Fruit fly (Drosophila melanogaster) whole organism, prepupa: Measurements from ENCODE around the gene CG45002.

Experiments
- Blimp-1 ChIP-seq: fragments of 200-800 bp; sonication (Bioruptor generic); optimal IDR thresholded peaks from 3 replicates; lab custom pipeline; 2017; ENCODE audit warnings: missing biosample characterization, missing genetic modification characterization, mild to moderate bottlenecking, moderate library complexity, missing genetic modification reagents
- CG10669 ChIP-seq: fragments of 200-800 bp; sonication (Bioruptor generic); optimal IDR thresholded peaks from 3 replicates; lab custom pipeline; 2018; ENCODE audit warnings: missing biosample characterization, mild to moderate bottlenecking, missing genetic modification characterization, moderate library complexity
- CG11902 ChIP-seq: fragments of 200-800 bp; sonication (Bioruptor generic); optimal IDR thresholded peaks from 3 replicates; lab custom pipeline; 2016; ENCODE audit warnings: missing biosample characterization, missing genetic modification characterization
- CG15336 ChIP-seq: fragments of 200-800 bp; sonication (Bioruptor generic); IDR thresholded peaks from 2 replicates; pipeline ENCODE4 v1.3.6; 2022; ENCODE audit warnings: missing biosample characterization, missing genetic modification characterization
- CG3032 ChIP-seq: fragments of 200-800 bp; optimal IDR thresholded peaks from 2 replicates; lab custom pipeline; 2019; ENCODE audit warnings: missing biosample characterization, mild to moderate bottlenecking, missing genetic modification characterization, moderate library complexity
- CG31627 ChIP-seq: fragments of 200-800 bp; sonication (Bioruptor generic); optimal IDR thresholded peaks from 3 replicates; lab custom pipeline; 2016; ENCODE audit warnings: missing biosample characterization, missing genetic modification characterization
- CG34406 ChIP-seq: fragments of 200-800 bp; sonication (Bioruptor generic); optimal IDR thresholded peaks from 3 replicates; lab custom pipeline; 2016; ENCODE audit warnings: missing biosample characterization, missing genetic modification characterization
- CG3919 ChIP-seq: fragments of 200-800 bp; sonication (Bioruptor generic); optimal IDR thresholded peaks from 3 replicates; lab custom pipeline; 2016; ENCODE audit warnings: missing biosample characterization, missing genetic modification characterization
- CG6163 ChIP-seq: fragments of 200-800 bp; sonication (Bioruptor generic); IDR thresholded peaks from 3 replicates; pipeline ENCODE4 v1.3.6; 2022; ENCODE audit warnings: missing biosample characterization, missing genetic modification characterization
- CG6808 ChIP-seq: fragments of 200-800 bp; sonication (Bioruptor generic); optimal IDR thresholded peaks from 3 replicates; lab custom pipeline; 2017; ENCODE audit warnings: missing biosample characterization, missing genetic modification characterization, mild to moderate bottlenecking, moderate library complexity, missing genetic modification reagents
- CG6854 ChIP-seq: fragments of 200-800 bp; sonication (Bioruptor generic); optimal IDR thresholded peaks from 2 replicates; lab custom pipeline; 2017; ENCODE audit warnings: missing biosample characterization, mild to moderate bottlenecking, missing genetic modification characterization
- CG8119 ChIP-seq: fragments of 200-800 bp; sonication (Bioruptor generic); IDR thresholded peaks from 3 replicates; pipeline ENCODE4 v1.3.6; 2022; ENCODE audit warnings: missing biosample characterization, missing genetic modification characterization
- CG9139 ChIP-seq: fragments of 200-800 bp; sonication (Bioruptor generic); optimal IDR thresholded peaks from 3 replicates; lab custom pipeline; 2017; ENCODE audit warnings: missing biosample characterization, mild to moderate bottlenecking, missing genetic modification characterization
- Eip78C ChIP-seq: fragments of 200-800 bp; sonication (Bioruptor generic); peaks from one replicate; lab custom pipeline; 2016; ENCODE audit warnings: missing biosample characterization, missing genetic modification characterization
- Ets21C ChIP-seq: fragments of 200-800 bp; sonication (Bioruptor generic); optimal IDR thresholded peaks from 3 replicates; lab custom pipeline; 2016; ENCODE audit warnings: missing biosample characterization, missing genetic modification characterization
- Lpt ChIP-seq: fragments of 200-800 bp; sonication (Bioruptor generic); optimal IDR thresholded peaks from 3 replicates; lab custom pipeline; 2016; ENCODE audit warnings: missing biosample characterization, missing genetic modification characterization
- OdsH ChIP-seq: fragments of 200-800 bp; sonication (Bioruptor generic); optimal IDR thresholded peaks from 3 replicates; lab custom pipeline; 2016; ENCODE audit warnings: missing biosample characterization, missing genetic modification characterization
- Sox102F ChIP-seq: fragments of 200-800 bp; sonication (Bioruptor generic); optimal IDR thresholded peaks from 2 replicates; lab custom pipeline; 2016; ENCODE audit warnings: missing biosample characterization, mild to moderate bottlenecking, missing genetic modification characterization
- Sox14 ChIP-seq: fragments of 200-800 bp; sonication (Bioruptor generic); optimal IDR thresholded peaks from 3 replicates; lab custom pipeline; 2016; ENCODE audit warnings: missing biosample characterization, missing genetic modification characterization
- Sox15 ChIP-seq: fragments of 200-800 bp; sonication (Bioruptor generic); optimal IDR thresholded peaks from 3 replicates; lab custom pipeline; 2016; ENCODE audit warnings: missing biosample characterization, missing genetic modification characterization
- achi ChIP-seq: fragments of 200-800 bp; sonication (Bioruptor generic); optimal IDR thresholded peaks from 3 replicates; lab custom pipeline; 2016; ENCODE audit warnings: missing biosample characterization, missing genetic modification characterization
- acj6 ChIP-seq: fragments of 200-800 bp; sonication (Bioruptor generic); optimal IDR thresholded peaks from 3 replicates; lab custom pipeline; 2016; ENCODE audit warnings: missing biosample characterization, missing genetic modification characterization
- cyc ChIP-seq: fragments of 200-800 bp; sonication (Bioruptor generic); optimal IDR thresholded peaks from 3 replicates; lab custom pipeline; 2016; ENCODE audit warnings: missing biosample characterization, missing genetic modification characterization
- dac ChIP-seq: fragments of 200-800 bp; sonication (Bioruptor generic); optimal IDR thresholded peaks from 2 replicates; lab custom pipeline; 2017; ENCODE audit warnings: missing biosample characterization, mild to moderate bottlenecking, missing genetic modification characterization
- dsx ChIP-seq: fragments of 200-800 bp; optimal IDR thresholded peaks from 3 replicates; lab custom pipeline; 2019; ENCODE audit warnings: missing biosample characterization, mild to moderate bottlenecking, missing genetic modification characterization, moderate library complexity; ENCODE audit not compliant: poor library complexity, severe bottlenecking
- esn ChIP-seq: fragments of 200-800 bp; sonication (Bioruptor generic); optimal IDR thresholded peaks from 2 replicates; lab custom pipeline; 2016; ENCODE audit warnings: missing biosample characterization, mild to moderate bottlenecking, missing genetic modification characterization, moderate library complexity
- fkh ChIP-seq: fragments of 200-800 bp; sonication (Bioruptor generic); optimal IDR thresholded peaks from 3 replicates; lab custom pipeline; 2017; ENCODE audit warnings: missing biosample characterization, mild to moderate bottlenecking, missing genetic modification characterization, moderate library complexity
- net ChIP-seq: fragments of 200-800 bp; sonication (Bioruptor generic); optimal IDR thresholded peaks from 3 replicates; lab custom pipeline; 2016; ENCODE audit warnings: missing biosample characterization, missing genetic modification characterization
- pdm3 ChIP-seq: fragments of 200-800 bp; sonication (Bioruptor generic); optimal IDR thresholded peaks from 3 replicates; lab custom pipeline; 2016; ENCODE audit warnings: missing biosample characterization, missing genetic modification characterization
- spab ChIP-seq: fragments of 200-800 bp; sonication (Bioruptor generic); optimal IDR thresholded peaks from 2 replicates; lab custom pipeline; 2017; ENCODE audit warnings: missing biosample characterization, mild to moderate bottlenecking, missing genetic modification characterization, missing genetic modification reagents
- ss ChIP-seq, 2 experiments: fragments of 200-800 bp; sonication (Bioruptor generic); optimal IDR thresholded peaks; 2 replicates in 1 of 2; 3 replicates in 1 of 2; lab custom pipeline; 2017 to 2018; ENCODE audit warnings: mild to moderate bottlenecking in 2 of 2, missing biosample characterization in 2 of 2, missing genetic modification characterization in 2 of 2, moderate library complexity in 1 of 2
- svp ChIP-seq: fragments of 200-800 bp; sonication (Bioruptor generic); peaks from one replicate; lab custom pipeline; 2016; ENCODE audit warnings: missing biosample characterization, missing genetic modification characterization
- vri ChIP-seq: fragments of 200-800 bp; sonication (Bioruptor generic); optimal IDR thresholded peaks from 3 replicates; lab custom pipeline; 2016; ENCODE audit warnings: missing biosample characterization, mild to moderate bottlenecking, missing genetic modification characterization

The CG45002 gene

DNA sequence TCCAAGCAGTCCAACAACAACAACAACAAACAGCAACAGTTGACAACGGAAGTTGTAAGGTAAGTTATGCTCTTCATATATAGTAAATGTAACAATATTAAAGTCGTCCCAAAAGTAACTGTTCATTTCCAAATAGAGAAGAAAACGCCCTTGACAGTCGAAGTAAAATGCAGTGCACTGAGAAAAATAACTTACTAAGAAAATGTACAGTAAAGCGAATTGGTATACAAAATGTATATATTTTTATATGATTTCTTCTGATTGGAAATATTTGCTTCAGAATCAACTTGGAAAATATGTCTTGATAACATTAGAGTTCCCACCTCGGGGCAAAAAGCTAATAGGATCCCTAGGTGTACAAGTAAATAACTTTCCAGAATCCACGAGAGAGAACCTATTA is 41.5 kb upstream of the CG45002 start (continued):
- TF ChIP-seq CG6163 (GFP tag; lab: Robert Waterston, UW) (no peak), CG11902 (GFP tag; lab: Kevin White, UChicago) (no peak), dac (no peak), CG3032 (tag; lab: Kevin White, UChicago) (no peak), Ets21C (no peak), CG31627 (GFP tag; lab: Kevin White, UChicago) (no peak), CG9139 (GFP tag; lab: Kevin White, UChicago) (no peak), CG3919 (no peak), Sox14 (GFP tag; lab: Kevin White, UChicago) (no peak), esn (GFP tag; lab: Kevin White, UChicago) (peak; percentile 26), acj6 (no peak), achi (no peak), CG15336 (GFP tag; lab: Robert Waterston, UW) (no peak), CG10669 (no peak), CG34406 (GFP tag; lab: Kevin White, UChicago) (no peak), OdsH (no peak), net (GFP tag; lab: Kevin White, UChicago) (no peak)

dm6 chrX:17107401-17107916 is 40.9 kb upstream of the CG45002 start, which contains the start of gene CG5004:
CG5004 (plus strand) TSS chrX:17107582.
- TF ChIP-seq achi: peak; percentile 31
- peak; percentile 52 to 55 for TF ChIP-seq ss (GFP tag; optimal IDR thresholded peaks at IDR 0.05; lab: Kevin White, UChicago)
- peak; percentile 3 for TF ChIP-seq Sox102F (GFP tag; lab: Kevin White, UChicago)
- TF ChIP-seq dsx (GFP tag; lab: Kevin White, UChicago): no peak
- TF ChIP-seq CG8119 (GFP tag; lab: Robert Waterston, UW): no peak; the same call in 2 of the 3 replicates
- TF ChIP-seq CG9139 (GFP tag; lab: Kevin White, UChicago): peak; percentile 14
- TF ChIP-seq Sox14 (GFP tag; lab: Kevin White, UChicago): peak; percentile 43
- TF ChIP-seq spab: no peak
- peak; percentile 20 for TF ChIP-seq CG6808 (GFP tag; lab: Kevin White, UChicago)
- no peak for TF ChIP-seq Lpt (GFP tag; lab: Kevin White, UChicago)
- TF ChIP-seq svp (GFP tag; lab: Kevin White, UChicago): peak; percentile 59
- peak; percentile 87 for TF ChIP-seq fkh (GFP tag; lab: Kevin White, UChicago)
- peak; percentile 56 for TF ChIP-seq Eip78C (GFP tag; lab: Kevin White, UChicago)
- TF ChIP-seq CG6854 (GFP tag; lab: Kevin White, UChicago): peak; percentile 34

- TF ChIP-seq Ets21C: no peak
- no peak for TF ChIP-seq vri
- no peak for TF ChIP-seq fkh (GFP tag; lab: Kevin White, UChicago)
- no peak for TF ChIP-seq svp (GFP tag; lab: Kevin White, UChicago)
- no peak for TF ChIP-seq CG3032 (tag; lab: Kevin White, UChicago)
- TF ChIP-seq CG15336 (GFP tag; lab: Robert Waterston, UW): no peak
- TF ChIP-seq CG6163 (GFP tag; lab: Robert Waterston, UW): no peak
- no peak for TF ChIP-seq net (GFP tag; lab: Kevin White, UChicago)
- TF ChIP-seq cyc: no peak
- no peak for TF ChIP-seq pdm3
- TF ChIP-seq OdsH: no peak
- TF ChIP-seq dsx (GFP tag; lab: Kevin White, UChicago): no peak
- no peak for TF ChIP-seq CG31627 (GFP tag; lab: Kevin White, UChicago)
- TF ChIP-seq Blimp-1: no peak
Measured at dm6 chrX:17106153-17106700, 39.7 kb upstream of the CG45002 start.

DNA sequence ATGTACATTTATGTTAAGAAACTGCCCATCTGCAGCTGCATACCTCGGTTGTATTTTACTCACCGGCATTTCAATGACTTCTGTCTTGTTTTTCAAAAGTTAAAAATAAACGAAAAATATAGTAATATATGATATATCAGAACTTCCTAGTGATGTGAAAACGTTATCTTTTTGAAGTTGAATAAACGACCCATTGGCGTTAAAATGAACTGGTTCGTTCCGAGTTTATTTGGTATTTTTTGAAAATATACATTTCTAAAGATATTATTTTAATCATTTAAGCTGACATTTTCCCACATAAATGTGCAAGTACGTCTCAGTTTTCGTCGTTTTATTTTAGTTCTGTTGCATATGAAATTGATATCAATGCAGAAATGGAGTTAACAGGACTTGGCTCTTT is 39.2 kb upstream of the CG45002 start, which contains the start of gene Arpc3B:
Arpc3B (minus strand) TSS at position 146 of the 400 bp plus-strand sequence.
- no peak for TF ChIP-seq Sox15
- TF ChIP-seq Eip78C (GFP tag; lab: Kevin White, UChicago): peak; percentile 11
